Worm (Caenorhabditis elegans): ENCODE data around the gene ugt-44.

ugt-44 gene

DNA sequence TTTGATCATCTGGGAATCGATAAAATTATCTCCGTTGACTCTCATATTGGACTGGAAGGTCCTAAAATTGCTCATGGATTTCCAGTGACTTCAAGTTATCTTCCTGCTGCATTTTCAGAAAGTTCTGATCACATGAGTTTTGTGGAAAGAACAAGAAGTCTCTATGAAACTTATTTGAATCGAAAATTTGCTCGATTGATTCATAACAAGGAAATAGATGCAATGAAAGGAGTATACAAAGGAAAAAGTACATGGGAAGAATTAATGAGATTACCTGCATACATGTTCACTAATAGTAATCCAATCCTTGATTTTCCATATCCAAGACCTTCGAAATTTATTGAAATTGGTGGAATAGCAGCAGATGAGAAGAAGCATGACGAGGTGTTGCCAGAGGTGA is 3.8 kb upstream of the ugt-44 start:
- TF ChIP-seq daf-19 (GFP tag; conservative IDR thresholded peaks at IDR 0.05), result no peak
- TF ChIP-seq zip-2 (tag; optimal IDR thresholded peaks at IDR 0.05), result no peak
- TF ChIP-seq unc-62 (GFP tag; optimal IDR thresholded peaks at IDR 0.05 in 1 of 2), result peak in 1 of 2 experiments; percentile 95
- no peak for TF ChIP-seq unc-62 (tag; optimal IDR thresholded peaks at IDR 0.05)
- TF ChIP-seq nhr-102 (tag; optimal IDR thresholded peaks at IDR 0.05), result no peak

ce11 chrIV:10466398-10466797 is 3.1 kb upstream of the ugt-44 start:
- peak; percentile 38 for TF ChIP-seq nhr-77 (tag; optimal IDR thresholded peaks at IDR 0.05)
- no peak for TF ChIP-seq cey-2 (tag; optimal IDR thresholded peaks at IDR 0.05; ENCODE audit: borderline replicate concordance, insufficient read depth)
- TF ChIP-seq daf-16 (GFP tag; optimal IDR thresholded peaks at IDR 0.05), result no peak
- TF ChIP-seq daf-16 (tag; optimal IDR thresholded peaks at IDR 0.05), result peak; percentile 43
- no peak for TF ChIP-seq zip-2 (tag; optimal IDR thresholded peaks at IDR 0.05)
- TF ChIP-seq dve-1 (tag; optimal IDR thresholded peaks at IDR 0.05; ENCODE audit: insufficient read depth), result peak; percentile 44
- no peak for TF ChIP-seq ZK546.5 (tag; optimal IDR thresholded peaks at IDR 0.05)
- no peak for TF ChIP-seq vab-7 (GFP tag; IDR thresholded peaks at IDR 0.05)
- peak; percentile 83 for TF ChIP-seq pqm-1 (tag; optimal IDR thresholded peaks at IDR 0.05)
- peak; percentile 86 for TF ChIP-seq nhr-28 (tag; optimal IDR thresholded peaks at IDR 0.05)
- no peak for TF ChIP-seq fkh-10 (GFP tag; optimal IDR thresholded peaks at IDR 0.05)
- no peak for TF ChIP-seq spr-3 (GFP tag; optimal IDR thresholded peaks at IDR 0.05)
- TF ChIP-seq aha-1 (tag), result peak; percentile 54
- TF ChIP-seq lin-13 (GFP tag; optimal IDR thresholded peaks at IDR 0.05), result no peak
- peak in 1 of 2 experiments; percentile 61 for TF ChIP-seq lsy-2 (tag; optimal IDR thresholded peaks at IDR 0.05)
- no peak for TF ChIP-seq nhr-41 (GFP tag; IDR thresholded peaks at IDR 0.05)
- TF ChIP-seq hlh-11 (tag; optimal IDR thresholded peaks at IDR 0.05), result peak; percentile 44
- no peak for TF ChIP-seq fos-1 (tag; optimal IDR thresholded peaks at IDR 0.05)
- TF ChIP-seq php-3 (GFP tag; IDR thresholded peaks at IDR 0.05), result peak; percentile 23; the same call in 1 of the 2 replicates
- no peak for TF ChIP-seq jun-1 (tag; optimal IDR thresholded peaks at IDR 0.05)
- peak; percentile 70 for TF ChIP-seq dmd-6 (GFP tag; IDR thresholded peaks at IDR 0.05)
- TF ChIP-seq arid-1 (GFP tag; conservative IDR thresholded peaks at IDR 0.05), result no peak
- no peak for TF ChIP-seq dmd-8 (GFP tag; IDR thresholded peaks at IDR 0.05)
- TF ChIP-seq daf-8 (GFP tag; IDR thresholded peaks at IDR 0.05), result no peak

DNA sequence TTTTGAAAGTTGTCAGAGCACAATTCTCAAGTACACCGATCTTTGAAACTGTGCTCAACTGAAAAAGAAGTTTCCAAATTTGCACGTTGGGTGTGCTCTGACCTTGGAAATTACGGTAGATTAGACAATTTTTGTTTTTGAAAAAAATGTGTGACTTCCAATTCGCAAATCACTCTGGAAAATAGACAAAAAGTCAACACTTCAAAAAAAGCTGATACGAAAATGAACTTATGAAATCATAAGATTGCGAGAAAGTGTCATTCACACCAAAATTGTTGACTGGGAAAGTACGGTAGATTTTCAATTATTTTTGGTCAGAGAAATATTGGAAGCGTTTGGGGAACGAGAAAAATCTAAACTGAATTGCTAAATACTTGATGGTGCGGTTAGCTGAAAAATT is 2.2 kb upstream of the ugt-44 start:
- TF ChIP-seq ctbp-1 (GFP tag; IDR thresholded peaks at IDR 0.05) (no peak), skn-1 (tag; optimal IDR thresholded peaks at IDR 0.05) (no peak), nhr-237 (tag; optimal IDR thresholded peaks at IDR 0.05) (no peak), lim-7 (GFP tag; IDR thresholded peaks at IDR 0.05) (no peak), hlh-30 (tag; optimal IDR thresholded peaks at IDR 0.05; ENCODE audit: insufficient read depth) (no peak), nhr-41 (GFP tag; IDR thresholded peaks at IDR 0.05) (no peak), tag-97 (GFP tag; IDR thresholded peaks at IDR 0.05) (no peak), ces-1 (GFP tag; optimal IDR thresholded peaks at IDR 0.05) (no peak), tra-1 (GFP tag; IDR thresholded peaks at IDR 0.05) (0 out of 2 replicates have a peak, but pooled peaks have one; percentile 23), dmd-6 (GFP tag; IDR thresholded peaks at IDR 0.05) (peak; percentile 91), nhr-102 (tag; optimal IDR thresholded peaks at IDR 0.05) (no peak), lir-3 (tag; optimal IDR thresholded peaks at IDR 0.05) (no peak), nhr-111 (GFP tag; optimal IDR thresholded peaks at IDR 0.05) (no peak), unc-62 (GFP tag; optimal IDR thresholded peaks at IDR 0.05 in 1 of 2) (no peak), unc-62 (tag; optimal IDR thresholded peaks at IDR 0.05) (no peak), daf-16 (GFP tag; optimal IDR thresholded peaks at IDR 0.05) (no peak), daf-16 (tag; optimal IDR thresholded peaks at IDR 0.05) (peak; percentile 68), hlh-11 (tag; optimal IDR thresholded peaks at IDR 0.05) (peak; percentile 64), R02D3.7 (tag; optimal IDR thresholded peaks at IDR 0.05) (no peak), cey-2 (tag; optimal IDR thresholded peaks at IDR 0.05; ENCODE audit: borderline replicate concordance, insufficient read depth) (no peak), daf-12 (tag; optimal IDR thresholded peaks at IDR 0.05) (no peak), T26A8.4 (GFP tag; IDR thresholded peaks at IDR 0.05) (no peak), nhr-11 (tag; optimal IDR thresholded peaks at IDR 0.05) (no peak), nhr-42 (GFP tag; IDR thresholded peaks at IDR 0.05) (no peak), dve-1 (tag; optimal IDR thresholded peaks at IDR 0.05; ENCODE audit: insufficient read depth) (peak; percentile 47), nhr-77 (tag; optimal IDR thresholded peaks at IDR 0.05) (no peak), madf-5 (GFP tag; IDR thresholded peaks at IDR 0.05) (no peak), hif-1 (tag; optimal IDR thresholded peaks at IDR 0.05) (no peak), nhr-28 (tag; optimal IDR thresholded peaks at IDR 0.05) (peak; percentile 45), lin-13 (GFP tag; optimal IDR thresholded peaks at IDR 0.05) (no peak), nhr-48 (tag; optimal IDR thresholded peaks at IDR 0.05) (no peak), daf-19 (GFP tag; conservative IDR thresholded peaks at IDR 0.05) (no peak), ceh-20 (GFP tag; IDR thresholded peaks at IDR 0.05) (no peak)

Measured in whole organism, L4 larva.